Worm (Caenorhabditis elegans) whole organism, L4/young adult: ENCODE results near the gene clec-63.

Experiments
- W03F9.2 ChIP-seq: fragments of 150-350 bp; optimal IDR thresholded peaks from 2 replicates; lab custom pipeline; 2014; ENCODE audit warnings: missing biosample characterization, missing genetic modification characterization
- him-1 ChIP-seq: sonication (generic microtip); optimal IDR thresholded peaks from 2 replicates; lab custom pipeline; 2016; ENCODE audit warnings: missing genotype, missing genetic modification reagents, missing genetic modification characterization, missing compliant biosample characterization

- no peak for TF ChIP-seq W03F9.2
- no peak for TF ChIP-seq him-1 (tag; lab: Kevin White, UChicago)
These were observed 15.0 kb upstream of the clec-63 start, which contains the start of gene F35C5.1 for ce11 chrII:12880406-12880805.
